Worm (Caenorhabditis elegans) whole organism, L3 larva: ENCODE results near the gene dkf-2.

Source experiments
- R02D3.7 ChIP-seq: fragments of 150-350 bp; optimal IDR thresholded peaks from 2 replicates; lab custom pipeline; 2014; ENCODE audit warnings: missing biosample characterization, missing genetic modification characterization
- ZK546.5 ChIP-seq: sonication (generic microtip); optimal IDR thresholded peaks from 2 replicates; lab custom pipeline; 2017; ENCODE audit warnings: missing biosample characterization, missing genetic modification characterization
- aly-2 ChIP-seq: fragments of 150-350 bp; optimal IDR thresholded peaks from 2 replicates; lab custom pipeline; 2014; ENCODE audit warnings: missing biosample characterization, missing genetic modification characterization
- ceh-16 ChIP-seq: sonication (generic microtip); optimal IDR thresholded peaks from 2 replicates; lab custom pipeline; 2017; ENCODE audit warnings: missing biosample characterization, missing genetic modification characterization
- ceh-28 ChIP-seq: fragments of 150-350 bp; optimal IDR thresholded peaks from 2 replicates; lab custom pipeline; 2014; ENCODE audit warnings: missing biosample characterization, missing genetic modification reagents, missing genetic modification characterization
- ceh-9 ChIP-seq: sonication (generic microtip); optimal IDR thresholded peaks from 2 replicates; lab custom pipeline; 2018; ENCODE audit warnings: missing biosample characterization, missing genetic modification characterization
- daf-12 ChIP-seq: fragments of 150-350 bp; optimal IDR thresholded peaks from 2 replicates; lab custom pipeline; 2014; ENCODE audit warnings: missing biosample characterization, missing genetic modification reagents, missing genetic modification characterization
- egl-27 ChIP-seq: sonication (generic microtip); optimal IDR thresholded peaks from 4 replicates; lab custom pipeline; 2017; ENCODE audit warnings: missing biosample characterization, missing genetic modification reagents, missing genetic modification characterization
- egl-5 ChIP-seq: fragments of 150-350 bp; optimal IDR thresholded peaks from 2 replicates; lab custom pipeline; 2017; ENCODE audit warnings: missing biosample characterization, missing genetic modification reagents, missing genetic modification characterization, inconsistent platforms
- elt-1 ChIP-seq: fragments of 150-350 bp; optimal IDR thresholded peaks from 2 replicates; lab custom pipeline; 2014; ENCODE audit warnings: missing biosample characterization, missing genetic modification characterization
- elt-2 ChIP-seq: sonication (generic microtip); optimal IDR thresholded peaks from 2 replicates; lab custom pipeline; 2016; ENCODE audit warnings: missing genetic modification reagents, mild to moderate bottlenecking, missing genetic modification characterization, missing compliant biosample characterization
- elt-3 ChIP-seq, 3 experiments: fragments of 150-350 bp in 1 of 3; sonication (generic microtip) in 2 of 3; optimal IDR thresholded peaks; 2 replicates in 2 of 3; 4 replicates in 1 of 3; lab custom pipeline; 2014 to 2017; ENCODE audit warnings: missing biosample characterization in 3 of 3, missing genetic modification characterization in 3 of 3
- eor-1 ChIP-seq, 2 experiments: fragments of 150-350 bp; optimal IDR thresholded peaks; 2 replicates each; lab custom pipeline; 2014 to 2018; ENCODE audit warnings: missing biosample characterization in 2 of 2, missing genetic modification characterization in 2 of 2
- fkh-10 ChIP-seq: sonication (generic microtip); optimal IDR thresholded peaks from 2 replicates; lab custom pipeline; 2017; ENCODE audit warnings: missing biosample characterization, missing genetic modification reagents, missing genetic modification characterization
- fkh-2 ChIP-seq: fragments of 150-350 bp; optimal IDR thresholded peaks from 2 replicates; lab custom pipeline; 2014; ENCODE audit warnings: missing biosample characterization, missing genetic modification reagents, missing genetic modification characterization
- fos-1 ChIP-seq: fragments of 150-350 bp; optimal IDR thresholded peaks from 2 replicates; lab custom pipeline; 2014; ENCODE audit warnings: missing biosample characterization, missing genetic modification characterization
- hmg-11 ChIP-seq: sonication (generic microtip); optimal IDR thresholded peaks from 2 replicates; lab custom pipeline; 2016; ENCODE audit warnings: missing genetic modification characterization, missing compliant biosample characterization
- jun-1 ChIP-seq: fragments of 150-350 bp; optimal IDR thresholded peaks from 2 replicates; lab custom pipeline; 2014; ENCODE audit warnings: missing biosample characterization, missing genetic modification reagents, missing genetic modification characterization
- lsy-12 ChIP-seq: sonication (generic microtip); optimal IDR thresholded peaks from 2 replicates; lab custom pipeline; 2016; ENCODE audit warnings: mild to moderate bottlenecking, missing genetic modification characterization, missing compliant biosample characterization
- mdl-1 ChIP-seq: fragments of 150-350 bp; optimal IDR thresholded peaks from 2 replicates; lab custom pipeline; 2014; ENCODE audit warnings: missing biosample characterization, missing genetic modification characterization
- mml-1 ChIP-seq: fragments of 150-350 bp; sonication (generic microtip); optimal IDR thresholded peaks from 3 replicates; lab custom pipeline; 2014; ENCODE audit warnings: missing biosample characterization, missing genetic modification characterization
- nfya-1 ChIP-seq: sonication (generic microtip); optimal IDR thresholded peaks from 2 replicates; lab custom pipeline; 2017; ENCODE audit warnings: missing genetic modification characterization, mild to moderate bottlenecking, missing compliant biosample characterization, antibody characterized with exemption, moderate library complexity; ENCODE audit not compliant: insufficient read depth
- nhr-11 ChIP-seq: fragments of 150-350 bp; optimal IDR thresholded peaks from 2 replicates; lab custom pipeline; 2014; ENCODE audit warnings: missing biosample characterization, missing genetic modification characterization
- nhr-12 ChIP-seq: fragments of 150-350 bp; optimal IDR thresholded peaks from 2 replicates; lab custom pipeline; 2014; ENCODE audit warnings: missing biosample characterization, missing genetic modification characterization
- nhr-23 ChIP-seq: fragments of 150-350 bp; optimal IDR thresholded peaks from 2 replicates; lab custom pipeline; 2014; ENCODE audit warnings: missing biosample characterization, missing genetic modification reagents, missing genetic modification characterization
- nhr-237 ChIP-seq: fragments of 150-350 bp; optimal IDR thresholded peaks from 2 replicates; lab custom pipeline; 2014; ENCODE audit warnings: missing biosample characterization, missing genetic modification characterization
- nhr-25 ChIP-seq: sonication (generic microtip); optimal IDR thresholded peaks from 2 replicates; lab custom pipeline; 2017; ENCODE audit warnings: missing biosample characterization, missing genetic modification characterization
- nhr-67 ChIP-seq: fragments of 150-350 bp; optimal IDR thresholded peaks from 2 replicates; lab custom pipeline; 2014; ENCODE audit warnings: missing biosample characterization, missing genetic modification characterization
- nhr-76 ChIP-seq: fragments of 150-350 bp; sonication (generic microtip); optimal IDR thresholded peaks from 5 replicates; lab custom pipeline; 2014; ENCODE audit warnings: missing biosample characterization, missing genetic modification characterization
- nhr-77 ChIP-seq: fragments of 150-350 bp; optimal IDR thresholded peaks from 2 replicates; lab custom pipeline; 2014; ENCODE audit warnings: missing biosample characterization, missing genetic modification characterization
- pqm-1 ChIP-seq: fragments of 150-350 bp; optimal IDR thresholded peaks from 2 replicates; lab custom pipeline; 2017; ENCODE audit warnings: missing biosample characterization, missing genetic modification characterization, inconsistent platforms
- sea-2 ChIP-seq: fragments of 150-350 bp; sonication (generic microtip); optimal IDR thresholded peaks from 4 replicates; lab custom pipeline; 2014; ENCODE audit warnings: missing biosample characterization, missing genetic modification reagents, missing genetic modification characterization
- snpc-4 ChIP-seq: fragments of 150-350 bp; optimal IDR thresholded peaks from 2 replicates; lab custom pipeline; 2014; ENCODE audit warnings: missing biosample characterization, missing genetic modification characterization
- tbx-2 ChIP-seq: sonication (generic microtip); optimal IDR thresholded peaks from 2 replicates; lab custom pipeline; 2016; ENCODE audit warnings: mild to moderate bottlenecking, missing genetic modification characterization, missing compliant biosample characterization
- ztf-4 ChIP-seq: fragments of 150-350 bp; optimal IDR thresholded peaks from 2 replicates; lab custom pipeline; 2014; ENCODE audit warnings: missing biosample characterization, missing genetic modification characterization

The dkf-2 gene

ce11 chrV:16742123-16742522 lies 5.3 kb upstream of the dkf-2 start, which contains the start of gene T25E12.6:
T25E12.6 (plus strand) TSS chrV:16742423.
- TF ChIP-seq sea-2 (no peak), snpc-4 (tag; lab: Kevin White, UChicago) (no peak), pqm-1 (no peak), fkh-10 (no peak), R02D3.7 (tag; lab: Kevin White, UChicago) (no peak), nhr-11 (tag; lab: Kevin White, UChicago) (no peak), aly-2 (no peak), egl-27 (no peak), nhr-67 (tag; lab: Kevin White, UChicago) (no peak), nhr-237 (tag; lab: Kevin White, UChicago) (no peak), tbx-2 (tag; lab: Kevin White, UChicago) (no peak), mdl-1 (no peak), nhr-25 (tag; lab: Kevin White, UChicago) (no peak), elt-3 (tag; optimal IDR thresholded peaks at IDR 0.05; lab: Kevin White, UChicago) (no peak), eor-1 (tag; optimal IDR thresholded peaks at IDR 0.05; lab: Kevin White, UChicago) (no peak), ceh-16 (tag; lab: Kevin White, UChicago) (no peak), mml-1 (tag; lab: Kevin White, UChicago) (no peak), egl-5 (no peak), nhr-12 (tag; lab: Kevin White, UChicago) (no peak)

ce11 chrV:16744783-16745182 lies 2.6 kb upstream of the dkf-2 start:
- TF ChIP-seq fos-1 (no peak), elt-2 (tag; lab: Kevin White, UChicago) (no peak), nhr-11 (tag; lab: Kevin White, UChicago) (no peak), fkh-2 (tag; lab: Kevin White, UChicago) (no peak), nhr-25 (tag; lab: Kevin White, UChicago) (no peak), nhr-237 (tag; lab: Kevin White, UChicago) (no peak), pqm-1 (no peak), ZK546.5 (tag; lab: Kevin White, UChicago) (no peak), sea-2 (no peak), egl-27 (no peak), ceh-28 (tag; lab: Kevin White, UChicago) (no peak), daf-12 (tag; lab: Kevin White, UChicago) (no peak), hmg-11 (tag; lab: Kevin White, UChicago) (no peak)

ce11 chrV:16745214-16745613 lies 2.2 kb upstream of the dkf-2 start:
- TF ChIP-seq ceh-28 (tag; lab: Kevin White, UChicago) = no peak
- no peak for TF ChIP-seq nhr-67 (tag; lab: Kevin White, UChicago)
- TF ChIP-seq ZK546.5 (tag; lab: Kevin White, UChicago) = no peak
- no peak for TF ChIP-seq lsy-12
- TF ChIP-seq nhr-237 (tag; lab: Kevin White, UChicago) = no peak
- TF ChIP-seq ztf-4 (tag; lab: Kevin White, UChicago) = no peak
- TF ChIP-seq nhr-23 (tag; lab: Kevin White, UChicago) = no peak
- TF ChIP-seq nhr-76 (tag; lab: Kevin White, UChicago) = no peak
- no peak for TF ChIP-seq pqm-1
- TF ChIP-seq aly-2 = no peak
- no peak for TF ChIP-seq snpc-4 (tag; lab: Kevin White, UChicago)
- TF ChIP-seq ceh-16 (tag; lab: Kevin White, UChicago) = no peak
- TF ChIP-seq nfya-1 (tag; lab: Kevin White, UChicago) = no peak
- no peak for TF ChIP-seq ceh-9 (tag; lab: Kevin White, UChicago)
- TF ChIP-seq nhr-77 = no peak
- TF ChIP-seq jun-1 (tag; lab: Kevin White, UChicago) = no peak
- no peak for TF ChIP-seq tbx-2 (tag; lab: Kevin White, UChicago)
- no peak for TF ChIP-seq elt-1 (tag; lab: Kevin White, UChicago)

ce11 chrV:16746231-16746990 lies 1.0 kb upstream of the dkf-2 start, which contains the start of gene gyg-2:
gyg-2 (minus strand) TSS chrV:16746258.
- TF ChIP-seq nfya-1 (tag; lab: Kevin White, UChicago) = no peak
- TF ChIP-seq nhr-77 = no peak
- no peak for TF ChIP-seq ztf-4 (tag; lab: Kevin White, UChicago)
